Worm (Caenorhabditis elegans) whole organism, L3 larva: Measurements from ENCODE around the gene npp-18.

Source experiments
- ama-1 ChIP-seq: fragments of 150-350 bp; optimal IDR thresholded peaks from 2 replicates; lab custom pipeline; 2018
- fos-1 ChIP-seq: fragments of 150-350 bp; optimal IDR thresholded peaks from 2 replicates; lab custom pipeline; 2014; ENCODE audit warnings: missing biosample characterization, missing genetic modification characterization
- nfya-1 ChIP-seq: sonication (generic microtip); optimal IDR thresholded peaks from 2 replicates; lab custom pipeline; 2017; ENCODE audit warnings: missing genetic modification characterization, mild to moderate bottlenecking, missing compliant biosample characterization, antibody characterized with exemption, moderate library complexity; ENCODE audit not compliant: insufficient read depth
- nhr-237 ChIP-seq: fragments of 150-350 bp; optimal IDR thresholded peaks from 2 replicates; lab custom pipeline; 2014; ENCODE audit warnings: missing biosample characterization, missing genetic modification characterization
- nhr-25 ChIP-seq: sonication (generic microtip); optimal IDR thresholded peaks from 2 replicates; lab custom pipeline; 2017; ENCODE audit warnings: missing biosample characterization, missing genetic modification characterization
- pqm-1 ChIP-seq: fragments of 150-350 bp; optimal IDR thresholded peaks from 2 replicates; lab custom pipeline; 2017; ENCODE audit warnings: missing biosample characterization, missing genetic modification characterization, inconsistent platforms
- sea-2 ChIP-seq: fragments of 150-350 bp; sonication (generic microtip); optimal IDR thresholded peaks from 4 replicates; lab custom pipeline; 2014; ENCODE audit warnings: missing biosample characterization, missing genetic modification reagents, missing genetic modification characterization

DNA sequence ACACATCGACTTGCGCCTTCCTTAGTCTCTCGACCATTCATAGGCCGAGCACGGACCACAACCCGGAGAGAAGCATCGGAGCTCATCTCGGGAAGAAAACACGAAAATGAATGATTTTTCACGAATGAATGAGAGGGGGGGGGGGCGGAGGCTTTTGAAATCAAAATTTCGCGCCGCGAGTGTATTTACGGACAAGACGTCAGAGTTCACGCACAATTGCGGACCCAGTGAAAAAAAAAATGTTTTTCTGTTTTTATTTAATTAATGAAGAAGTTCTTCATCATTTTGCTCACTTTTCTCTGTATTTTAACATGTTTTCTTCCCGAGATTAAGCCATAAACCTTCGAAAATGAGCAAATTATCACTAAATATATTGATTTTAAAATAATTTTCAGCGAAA is 10.5 kb downstream of the npp-18 start, which contains the start of the genes klp-19 and slc-36.1:
- TF ChIP-seq pqm-1 (tag; lab: Kevin White, UChicago) (no peak), nhr-25 (tag; lab: Kevin White, UChicago) (no peak), fos-1 (no peak), ama-1 (lab: Kevin White, UChicago) (no peak), nhr-237 (no peak), sea-2 (no peak), nfya-1 (no peak)
